Worm (Caenorhabditis elegans): ENCODE measurements around the gene Y77E11A.16.

Y77E11A.16 gene

DNA sequence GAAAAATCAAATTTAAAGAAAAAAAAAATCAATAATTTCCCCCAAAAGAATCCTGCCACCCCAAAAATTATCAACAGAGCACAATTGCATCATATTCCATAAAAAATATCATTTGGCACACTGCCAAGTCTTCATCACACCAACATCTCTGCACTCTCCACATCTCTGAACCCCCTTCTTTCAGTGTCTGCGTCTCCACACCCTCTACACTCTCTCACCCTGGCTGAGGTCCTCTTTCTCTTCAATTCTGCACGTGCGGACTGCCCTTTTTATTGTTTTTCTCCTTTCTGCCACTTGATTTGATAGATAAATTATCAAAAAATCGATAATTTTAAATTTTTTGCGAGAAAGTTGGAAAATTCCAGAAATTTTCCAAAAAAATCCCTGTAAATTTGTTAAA, 12.2 kb downstream of the Y77E11A.16 start, which contains the start of gene hxk-3 (continued):
- no peak for TF ChIP-seq nhr-120 (GFP tag; IDR thresholded peaks at IDR 0.05)
- no peak for TF ChIP-seq tlf-1 (GFP tag; optimal IDR thresholded peaks at IDR 0.05)
- no peak for TF ChIP-seq nfya-2 (GFP tag; IDR thresholded peaks at IDR 0.05)
- TF ChIP-seq F39B2.1 (GFP tag; IDR thresholded peaks at IDR 0.05), result no peak
- no peak for TF ChIP-seq ceh-40 (GFP tag; IDR thresholded peaks at IDR 0.05)
- TF ChIP-seq ztf-22 (GFP tag; optimal IDR thresholded peaks at IDR 0.05), result no peak
- TF ChIP-seq K12H6.12 (tag; optimal IDR thresholded peaks at IDR 0.05), result peak; percentile 33
- TF ChIP-seq lin-40 (tag; optimal IDR thresholded peaks at IDR 0.05), result peak; percentile 34
- no peak for TF ChIP-seq bed-2 (GFP tag; IDR thresholded peaks at IDR 0.05)
- TF ChIP-seq ama-1 (optimal IDR thresholded peaks at IDR 0.05), result no peak
- no peak for TF ChIP-seq ama-1 (GFP tag; optimal IDR thresholded peaks at IDR 0.05)
- TF ChIP-seq ztf-6 (GFP tag; IDR thresholded peaks at IDR 0.05), result no peak
- no peak for TF ChIP-seq F57C9.4 (tag; optimal IDR thresholded peaks at IDR 0.05)
- peak; percentile 22 for TF ChIP-seq lin-54 (GFP tag; optimal IDR thresholded peaks at IDR 0.05)
- TF ChIP-seq lir-1 (GFP tag; conservative IDR thresholded peaks at IDR 0.05), result no peak
- TF ChIP-seq ekl-4 (GFP tag; IDR thresholded peaks at IDR 0.05), result no peak
- no peak for TF ChIP-seq lin-35 (GFP tag; optimal IDR thresholded peaks at IDR 0.05)
- no peak for TF ChIP-seq egrh-3 (GFP tag; IDR thresholded peaks at IDR 0.05)
- no peak for TF ChIP-seq sptf-2 (GFP tag; optimal IDR thresholded peaks at IDR 0.05)
- peak; percentile 56 for TF ChIP-seq attf-5 (GFP tag; optimal IDR thresholded peaks at IDR 0.05)
- TF ChIP-seq B0035.1 (tag; optimal IDR thresholded peaks at IDR 0.05), result no peak
- no peak for TF ChIP-seq mes-4 (tag; optimal IDR thresholded peaks at IDR 0.05)
- TF ChIP-seq F37B4.10 (GFP tag; IDR thresholded peaks at IDR 0.05), result no peak
- no peak for TF ChIP-seq pha-4 (tag; optimal IDR thresholded peaks at IDR 0.05)
- peak; percentile 26 for TF ChIP-seq ztf-18 (tag; optimal IDR thresholded peaks at IDR 0.05)
- TF ChIP-seq K11D2.4 (GFP tag; IDR thresholded peaks at IDR 0.05), result no peak
- TF ChIP-seq F10E7.11 (tag; optimal IDR thresholded peaks at IDR 0.05), result no peak
- TF ChIP-seq hlh-26 (GFP tag; conservative IDR thresholded peaks at IDR 0.05), result no peak
- no peak for TF ChIP-seq ztf-25 (GFP tag; IDR thresholded peaks at IDR 0.05)
- TF ChIP-seq Y67H2A.10 (GFP tag; conservative IDR thresholded peaks at IDR 0.05), result no peak
- no peak for TF ChIP-seq nhr-27 (tag; optimal IDR thresholded peaks at IDR 0.05)
- TF ChIP-seq aptf-3 (GFP tag; IDR thresholded peaks at IDR 0.05), result no peak
- TF ChIP-seq nfya-1 (tag; optimal IDR thresholded peaks at IDR 0.05; ENCODE audit: borderline replicate concordance, insufficient read depth), result no peak
- TF ChIP-seq cebp-1 (GFP tag; IDR thresholded peaks at IDR 0.05), result no peak
- TF ChIP-seq cebp-1 (tag; optimal IDR thresholded peaks at IDR 0.05), result peak; percentile 44
- no peak for TF ChIP-seq snpc-1.3 (tag; optimal IDR thresholded peaks at IDR 0.05; ENCODE audit: insufficient read depth)
- peak; percentile 65 for TF ChIP-seq mcd-1 (GFP tag; IDR thresholded peaks at IDR 0.05)
- no peak for TF ChIP-seq madf-6 (GFP tag; IDR thresholded peaks at IDR 0.05)
- TF ChIP-seq dox-1 (GFP tag; IDR thresholded peaks at IDR 0.05), result peak; percentile 51
- TF ChIP-seq aptf-2 (GFP tag; conservative IDR thresholded peaks at IDR 0.05), result no peak
- no peak for TF ChIP-seq F52B5.7 (tag; optimal IDR thresholded peaks at IDR 0.05)
- no peak for TF ChIP-seq snpc-3.4 (tag; optimal IDR thresholded peaks at IDR 0.05)
- no peak for TF ChIP-seq C06A6.2 (GFP tag; conservative IDR thresholded peaks at IDR 0.05)
- TF ChIP-seq snpc-1.1 (tag; optimal IDR thresholded peaks at IDR 0.05; ENCODE audit: insufficient read depth), result no peak
- no peak for TF ChIP-seq hrde-1 (tag; optimal IDR thresholded peaks at IDR 0.05; ENCODE audit: borderline replicate concordance)
- no peak for TF ChIP-seq B0336.3 (GFP tag; IDR thresholded peaks at IDR 0.05)
- no peak for TF ChIP-seq snpc-4 (GFP tag; optimal IDR thresholded peaks at IDR 0.05)
- TF ChIP-seq snpc-4 (tag; optimal IDR thresholded peaks at IDR 0.05), result peak in 1 of 4 experiments; percentile 24
- TF ChIP-seq nhr-179 (tag; optimal IDR thresholded peaks at IDR 0.05), result no peak
- peak; percentile 55 for TF ChIP-seq ztf-26 (tag; optimal IDR thresholded peaks at IDR 0.05)
